Worm (Caenorhabditis elegans) whole organism, L3 larva: ENCODE results near the gene F54C8.1.
A peak's percentile ranks its signal among the peaks of the same experiment; 100 is the strongest.

ENCODE experiments used
- daf-12 ChIP-seq: fragments of 150-350 bp; optimal IDR thresholded peaks from 2 replicates; lab custom pipeline; 2014; ENCODE audit warnings: missing biosample characterization, missing genetic modification reagents, missing genetic modification characterization
- elt-3 ChIP-seq, 3 experiments: fragments of 150-350 bp in 1 of 3; sonication (generic microtip) in 2 of 3; optimal IDR thresholded peaks; 2 replicates in 2 of 3; 4 replicates in 1 of 3; lab custom pipeline; 2014 to 2017; ENCODE audit warnings: missing biosample characterization in 3 of 3, missing genetic modification characterization in 3 of 3
- nfya-1 ChIP-seq: sonication (generic microtip); optimal IDR thresholded peaks from 2 replicates; lab custom pipeline; 2017; ENCODE audit warnings: missing genetic modification characterization, mild to moderate bottlenecking, missing compliant biosample characterization, antibody characterized with exemption, moderate library complexity; ENCODE audit not compliant: insufficient read depth
- nhr-12 ChIP-seq: fragments of 150-350 bp; optimal IDR thresholded peaks from 2 replicates; lab custom pipeline; 2014; ENCODE audit warnings: missing biosample characterization, missing genetic modification characterization
- nhr-237 ChIP-seq: fragments of 150-350 bp; optimal IDR thresholded peaks from 2 replicates; lab custom pipeline; 2014; ENCODE audit warnings: missing biosample characterization, missing genetic modification characterization
- nhr-25 ChIP-seq: sonication (generic microtip); optimal IDR thresholded peaks from 2 replicates; lab custom pipeline; 2017; ENCODE audit warnings: missing biosample characterization, missing genetic modification characterization
- nhr-28 ChIP-seq: fragments of 150-350 bp; optimal IDR thresholded peaks from 2 replicates; lab custom pipeline; 2014; ENCODE audit warnings: missing biosample characterization, missing genetic modification characterization
- nhr-76 ChIP-seq: fragments of 150-350 bp; sonication (generic microtip); optimal IDR thresholded peaks from 5 replicates; lab custom pipeline; 2014; ENCODE audit warnings: missing biosample characterization, missing genetic modification characterization
- nhr-77 ChIP-seq: fragments of 150-350 bp; optimal IDR thresholded peaks from 2 replicates; lab custom pipeline; 2014; ENCODE audit warnings: missing biosample characterization, missing genetic modification characterization
- unc-62 ChIP-seq: fragments of 150-350 bp; sonication (generic microtip); optimal IDR thresholded peaks from 4 replicates; lab custom pipeline; 2014; ENCODE audit warnings: missing biosample characterization, missing genetic modification reagents, missing genetic modification characterization
- zag-1 ChIP-seq: fragments of 150-350 bp; optimal IDR thresholded peaks from 2 replicates; lab custom pipeline; 2014; ENCODE audit warnings: missing biosample characterization, missing genetic modification characterization
- ztf-4 ChIP-seq: fragments of 150-350 bp; optimal IDR thresholded peaks from 2 replicates; lab custom pipeline; 2014; ENCODE audit warnings: missing biosample characterization, missing genetic modification characterization

DNA sequence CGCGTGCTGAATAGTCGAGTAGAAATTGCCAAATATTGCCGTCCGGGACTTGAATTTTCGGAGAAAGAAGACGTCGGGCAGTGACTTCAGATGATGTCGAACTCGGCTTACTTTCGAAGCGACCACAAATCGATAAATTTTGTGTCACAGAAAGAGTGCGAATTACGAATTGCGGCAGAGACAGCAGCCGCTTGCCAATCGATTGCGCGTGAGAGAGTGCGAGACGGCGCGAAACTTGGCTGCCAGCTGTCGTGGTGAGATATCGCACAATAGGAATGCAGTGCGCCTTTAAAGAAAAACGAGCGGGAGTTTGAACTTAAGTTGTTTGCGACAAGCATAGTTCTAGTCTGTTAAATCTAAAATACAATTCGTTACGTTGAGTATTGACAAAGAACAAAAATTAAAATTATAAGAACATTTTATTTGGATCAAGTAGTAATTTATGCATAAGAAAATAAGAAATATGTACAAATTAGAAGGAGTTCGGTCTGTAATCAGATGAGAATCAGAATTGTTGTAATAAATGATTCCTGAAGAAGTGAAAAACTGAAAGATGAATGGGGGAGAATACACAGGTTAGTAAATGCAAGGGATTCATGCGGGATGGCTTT is 4.0 kb downstream of the F54C8.1 start, which contains the start of gene pir-2:
- TF ChIP-seq nhr-28 (tag; lab: Kevin White, UChicago) (no peak), ztf-4 (tag; lab: Kevin White, UChicago) (no peak), nfya-1 (tag; lab: Kevin White, UChicago) (peak; percentile 96), daf-12 (tag; lab: Kevin White, UChicago) (no peak), nhr-77 (tag; lab: Kevin White, UChicago) (no peak), unc-62 (no peak), nhr-76 (no peak), elt-3 (tag; optimal IDR thresholded peaks at IDR 0.05; lab: Kevin White, UChicago) (no peak), nhr-25 (tag; lab: Kevin White, UChicago) (peak; percentile 85), zag-1 (tag; lab: Kevin White, UChicago) (peak; percentile 11), nhr-12 (no peak), nhr-237 (tag; lab: Kevin White, UChicago) (no peak)
